Worm (Caenorhabditis elegans): ENCODE results near the gene fbxl-3.
"Not testable (repeated sequence)": the region's sequence is repeated elsewhere in the genome, so short reads cannot be mapped to it uniquely, and the experiment has no call there.

The fbxl-3 gene

ce11 chrII:5373275-5374047, 25.2 kb downstream of the fbxl-3 start, which contains the start of the genes agt-2 and F09E5.3:
TSS of gene agt-2 (minus strand) at chrII:5373827.
TSS of gene F09E5.3 (plus strand) at chrII:5373997.
- TF ChIP-seq unc-62 (GFP tag; optimal IDR thresholded peaks at IDR 0.05) = no peak

- TF ChIP-seq unc-62 (GFP tag; optimal IDR thresholded peaks at IDR 0.05) = no peak
Observed at ce11 chrII:5370641-5371040, 28.1 kb downstream of the fbxl-3 start, which contains the start of gene F09E5.12. TSS of gene F09E5.12 (minus strand) at chrII:5370741.

ce11 chrII:5365645-5366044, 33.1 kb downstream of the fbxl-3 start, which contains the start of gene F09E5.16:
TSS of gene F09E5.16 (minus strand) at chrII:5365745.
- no peak for TF ChIP-seq unc-62 (GFP tag; optimal IDR thresholded peaks at IDR 0.05)

ce11 chrII:5364516-5364915, 34.2 kb downstream of the fbxl-3 start:
- TF ChIP-seq unc-62 (GFP tag; optimal IDR thresholded peaks at IDR 0.05) = no peak

ce11 chrII:5359252-5359651, 39.5 kb downstream of the fbxl-3 start, which contains the start of gene sec-6:
TSS of gene sec-6 (plus strand) at chrII:5359552.
- no peak for TF ChIP-seq unc-62 (GFP tag; optimal IDR thresholded peaks at IDR 0.05)

- no peak for TF ChIP-seq unc-62 (GFP tag; optimal IDR thresholded peaks at IDR 0.05)
Observed at ce11 chrII:5358137-5358745, 40.5 kb downstream of the fbxl-3 start, which contains the start of the genes F09E5.11 and bmy-1. TSS of gene F09E5.11 (minus strand) at chrII:5358187. TSS of gene bmy-1 (plus strand) at chrII:5358695.

- no peak for TF ChIP-seq unc-62 (GFP tag; optimal IDR thresholded peaks at IDR 0.05)
Observed at ce11 chrII:5355384-5355783, 43.3 kb downstream of the fbxl-3 start, which contains the start of gene srg-69. TSS of gene srg-69 (plus strand) at chrII:5355684.

- TF ChIP-seq unc-62 (GFP tag; optimal IDR thresholded peaks at IDR 0.05) = no peak
Observed at ce11 chrII:5353642-5354041, 45.1 kb downstream of the fbxl-3 start.

ce11 chrII:5351799-5352198, 46.9 kb downstream of the fbxl-3 start, which contains the start of gene F09E5.7:
TSS of gene F09E5.7 (plus strand) at chrII:5352099.
- TF ChIP-seq unc-62 (GFP tag; optimal IDR thresholded peaks at IDR 0.05) = no peak

- not testable (repeated sequence) for TF ChIP-seq unc-62 (GFP tag; optimal IDR thresholded peaks at IDR 0.05)
Observed at ce11 chrII:5350357-5350756, 48.3 kb downstream of the fbxl-3 start, which contains the start of gene F09E5.8. TSS of gene F09E5.8 (plus strand) at chrII:5350669.

Measured in whole organism, dauer.